Fruit fly (Drosophila melanogaster): ENCODE measurements around the gene galene.

dm6 chr3L:1218596-1218995, 16.9 kb upstream of the galene start, which contains the start of gene LysP:
- TF ChIP-seq dl (GFP tag; optimal IDR thresholded peaks at IDR 0.05; ENCODE audit: insufficient read depth in 1 of 2, partially characterized antibody in 2 of 2): no peak
- TF ChIP-seq h (GFP tag; optimal IDR thresholded peaks at IDR 0.05): peak; percentile 4
- no peak for TF ChIP-seq Dfd (GFP tag; optimal IDR thresholded peaks at IDR 0.05)
- TF ChIP-seq OdsH (GFP tag; optimal IDR thresholded peaks at IDR 0.05): no peak
- no peak for TF ChIP-seq CG9705 (GFP tag; optimal IDR thresholded peaks at IDR 0.05)
- peak in 1 of 2 experiments; percentile 3 for TF ChIP-seq foxo (GFP tag; optimal IDR thresholded peaks at IDR 0.05)
